Fruit fly (Drosophila melanogaster): ENCODE data around the gene PGRP-LF.

PGRP-LF gene

DNA sequence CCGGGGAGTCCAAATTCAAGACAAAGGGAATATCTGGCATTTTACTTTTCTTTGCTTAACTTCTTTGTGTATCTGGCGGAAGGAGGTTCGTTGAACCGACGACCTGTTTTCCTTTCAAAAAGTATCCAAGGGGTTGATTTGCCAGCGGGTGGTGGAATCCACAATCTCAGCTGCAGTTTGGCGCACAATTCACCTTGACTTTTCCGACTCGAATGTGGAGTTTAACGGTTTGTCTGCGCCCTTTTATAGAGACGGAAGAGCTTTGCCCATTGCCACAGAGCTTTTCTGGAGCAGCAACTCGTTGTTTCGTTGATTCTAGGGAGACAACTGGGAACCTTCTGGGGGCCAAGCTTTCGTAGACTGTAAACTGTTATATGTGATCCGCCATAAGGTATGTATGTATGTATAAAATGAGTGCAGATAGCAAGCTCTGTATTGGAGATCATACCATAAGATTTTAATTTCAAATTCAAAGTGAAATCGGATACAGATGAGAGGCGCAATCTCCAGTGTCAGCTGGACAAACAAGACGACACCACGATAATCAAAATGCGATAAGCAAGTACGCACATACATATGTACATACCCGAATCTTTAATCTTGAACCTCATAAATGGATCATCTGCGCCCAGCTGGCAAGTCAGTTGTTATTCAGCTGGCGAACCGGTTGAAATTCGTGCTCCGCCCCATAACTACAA is 23.0 kb downstream of the PGRP-LF start, which contains the start of the genes Hsp67Bc, CG4456 and Hsp22:
Gene Hsp67Bc, minus strand, starts transcription at position 220 of the 698 bp plus-strand sequence.
Gene CG4456, plus strand, starts transcription at position 445 of the 698 bp plus-strand sequence.
Gene Hsp22, plus strand, starts transcription at position 654 of the 698 bp plus-strand sequence.
- no peak for TF ChIP-seq br (GFP tag; optimal IDR thresholded peaks at IDR 0.05)
- no peak for TF ChIP-seq Rel (GFP tag; optimal IDR thresholded peaks at IDR 0.05)
- peak; percentile 5 for TF ChIP-seq Rel (tag; optimal IDR thresholded peaks at IDR 0.05)

DNA sequence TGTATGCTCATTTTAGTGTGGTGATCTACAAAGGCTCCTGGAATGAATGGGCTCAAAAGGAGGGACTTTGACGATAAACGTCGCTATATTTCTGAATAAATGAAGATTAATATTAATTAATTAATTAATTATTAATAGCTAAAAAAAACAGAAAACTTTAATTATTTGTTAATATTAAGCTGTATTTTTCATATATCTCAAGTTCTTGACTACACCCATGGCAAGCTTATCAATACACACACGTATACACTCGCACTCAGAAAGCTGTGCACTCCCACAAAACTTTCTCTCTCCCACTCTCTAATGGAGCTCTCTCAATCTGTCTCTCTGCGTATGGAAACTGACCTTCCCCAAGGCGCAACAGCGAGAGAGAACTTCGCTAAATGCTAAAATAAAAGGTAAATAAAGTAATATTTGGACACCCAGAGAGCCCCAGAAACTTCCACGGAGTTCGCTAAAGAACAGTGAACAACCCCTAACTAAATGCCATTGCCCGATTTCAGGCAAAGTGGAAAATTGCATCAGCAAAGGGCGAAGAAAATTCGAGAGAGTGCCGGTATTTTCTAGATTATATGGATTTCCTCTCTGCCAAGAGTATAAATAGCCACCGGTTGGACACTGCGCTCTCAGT is 24.1 kb downstream of the PGRP-LF start:
- TF ChIP-seq sage (GFP tag; optimal IDR thresholded peaks at IDR 0.05) (peak; percentile 57), dmrt93B (GFP tag; optimal IDR thresholded peaks at IDR 0.05) (peak; percentile 36), Myc (optimal IDR thresholded peaks at IDR 0.05) (no peak), ey (GFP tag; optimal IDR thresholded peaks at IDR 0.05) (peak; percentile 50), woc (GFP tag; optimal IDR thresholded peaks at IDR 0.05) (peak; percentile 1), Dif (GFP tag; optimal IDR thresholded peaks at IDR 0.05; ENCODE audit: partially characterized antibody) (peak; percentile 96), tai (GFP tag; optimal IDR thresholded peaks at IDR 0.05) (no peak), br (GFP tag; optimal IDR thresholded peaks at IDR 0.05) (peak; percentile 40), Hr83 (GFP tag; optimal IDR thresholded peaks at IDR 0.05; ENCODE audit: poor library complexity, severe bottlenecking) (peak; percentile 75), sv (GFP tag; optimal IDR thresholded peaks at IDR 0.05) (peak; percentile 53), Abd-B (GFP tag; optimal IDR thresholded peaks at IDR 0.05) (no peak), Sp1 (GFP tag; optimal IDR thresholded peaks at IDR 0.05) (peak; percentile 80), jim (GFP tag; optimal IDR thresholded peaks at IDR 0.05) (no peak), brk (GFP tag; optimal IDR thresholded peaks at IDR 0.05) (peak; percentile 63), usp (GFP tag; optimal IDR thresholded peaks at IDR 0.05) (no peak), dsf (GFP tag; optimal IDR thresholded peaks at IDR 0.05; ENCODE audit: borderline replicate concordance) (no peak), GATAd (GFP tag; optimal IDR thresholded peaks at IDR 0.05) (no peak), foxo (GFP tag; optimal IDR thresholded peaks at IDR 0.05) (peak in 1 of 2 experiments; percentile 83), N (GFP tag; optimal IDR thresholded peaks at IDR 0.05) (no peak), h (GFP tag; optimal IDR thresholded peaks at IDR 0.05) (peak; percentile 77), Vsx2 (GFP tag; optimal IDR thresholded peaks at IDR 0.05; ENCODE audit: partially characterized antibody) (no peak), Jra (GFP tag; optimal IDR thresholded peaks at IDR 0.05) (peak; percentile 37), OdsH (GFP tag; optimal IDR thresholded peaks at IDR 0.05) (peak; percentile 72), CG32264 (GFP tag; optimal IDR thresholded peaks at IDR 0.05) (no peak), lola (GFP tag; optimal IDR thresholded peaks at IDR 0.05) (no peak), CrebA (GFP tag; optimal IDR thresholded peaks at IDR 0.05; ENCODE audit: borderline replicate concordance) (no peak), psq (GFP tag; optimal IDR thresholded peaks at IDR 0.05) (peak; percentile 47), Dfd (GFP tag; optimal IDR thresholded peaks at IDR 0.05) (no peak), Hr78 (GFP tag; optimal IDR thresholded peaks at IDR 0.05) (no peak), Mio (GFP tag; optimal IDR thresholded peaks at IDR 0.05) (no peak), HLH106 (tag; optimal IDR thresholded peaks at IDR 0.05) (peak; percentile 47), dl (GFP tag; optimal IDR thresholded peaks at IDR 0.05; ENCODE audit: insufficient read depth in 1 of 2, partially characterized antibody in 2 of 2) (peak; percentile 87 to 90), rgr (GFP tag; optimal IDR thresholded peaks at IDR 0.05) (peak; percentile 82), Hnf4 (GFP tag; optimal IDR thresholded peaks at IDR 0.05) (peak; percentile 63), pan (optimal IDR thresholded peaks at IDR 0.05) (no peak), CG9705 (GFP tag; optimal IDR thresholded peaks at IDR 0.05) (peak; percentile 51), fru (GFP tag; optimal IDR thresholded peaks at IDR 0.05) (peak; percentile 68), Rel (GFP tag; optimal IDR thresholded peaks at IDR 0.05) (no peak), Rel (tag; optimal IDR thresholded peaks at IDR 0.05) (peak; percentile 21)
